Fruit fly (Drosophila melanogaster) whole organism, embryonic: Measurements from ENCODE around the gene CG3529.

ENCODE experiments used
- Asciz ChIP-seq: fragments of 200-800 bp; sonication (Bioruptor generic); optimal IDR thresholded peaks from 2 replicates; lab custom pipeline; 2017; ENCODE audit warnings: missing biosample characterization, mild to moderate bottlenecking, missing genetic modification characterization, missing genetic modification reagents
- Atf3 ChIP-seq: fragments of 200-800 bp; sonication (Bioruptor generic); optimal IDR thresholded peaks from 3 replicates; lab custom pipeline; 2016; ENCODE audit warnings: missing biosample characterization, missing genetic modification characterization
- Bgb ChIP-seq: fragments of 200-800 bp; sonication (Bioruptor generic); IDR thresholded peaks from 2 replicates; pipeline ENCODE4 v1.3.6; 2022; ENCODE audit warnings: missing biosample characterization, missing genetic modification characterization; ENCODE audit not compliant: partially characterized antibody
- CG10147 ChIP-seq: fragments of 200-800 bp; sonication (Bioruptor generic); optimal IDR thresholded peaks from 2 replicates; lab custom pipeline; 2019; ENCODE audit warnings: missing biosample characterization, mild to moderate bottlenecking, missing genetic modification characterization, moderate library complexity
- CG10366 ChIP-seq: fragments of 200-800 bp; sonication (Bioruptor generic); IDR thresholded peaks from 2 replicates; pipeline ENCODE4 v1.3.6; 2022; ENCODE audit warnings: missing biosample characterization, missing genetic modification characterization
- CG11504 ChIP-seq: fragments of 200-800 bp; sonication (Bioruptor generic); optimal IDR thresholded peaks from 3 replicates; lab custom pipeline; 2019; ENCODE audit warnings: missing biosample characterization, mild to moderate bottlenecking, missing genetic modification characterization, moderate library complexity
- CG11723 ChIP-seq: fragments of 200-800 bp; sonication (Bioruptor generic); optimal IDR thresholded peaks from 2 replicates; lab custom pipeline; 2017; ENCODE audit warnings: missing biosample characterization, mild to moderate bottlenecking, missing genetic modification characterization
- CG14710 ChIP-seq: fragments of 200-800 bp; sonication (Bioruptor generic); optimal IDR thresholded peaks from 3 replicates; lab custom pipeline; 2019; ENCODE audit warnings: missing biosample characterization, mild to moderate bottlenecking, missing genetic modification characterization, moderate library complexity
- CG15696 ChIP-seq: fragments of 200-800 bp; sonication (Bioruptor generic); optimal IDR thresholded peaks from 2 replicates; lab custom pipeline; 2019; ENCODE audit warnings: missing biosample characterization, mild to moderate bottlenecking, missing genetic modification characterization, moderate library complexity
- CG1792 ChIP-seq: fragments of 200-800 bp; sonication (Bioruptor generic); optimal IDR thresholded peaks from 2 replicates; lab custom pipeline; 2016; ENCODE audit warnings: missing biosample characterization, missing genetic modification characterization
- CG30431 ChIP-seq: fragments of 200-800 bp; sonication (Bioruptor generic); optimal IDR thresholded peaks from 2 replicates; lab custom pipeline; 2017; ENCODE audit warnings: missing biosample characterization, missing genetic modification characterization
- CG3065 ChIP-seq: fragments of 200-800 bp; sonication (Bioruptor generic); optimal IDR thresholded peaks from 2 replicates; lab custom pipeline; 2016; ENCODE audit warnings: missing biosample characterization, missing genetic modification characterization
- CG32532 ChIP-seq: fragments of 200-800 bp; sonication (Bioruptor generic); IDR thresholded peaks from 2 replicates; pipeline ENCODE4 v1.3.6; 2022; ENCODE audit warnings: missing biosample characterization, missing genetic modification characterization
- CG4404 ChIP-seq: fragments of 200-800 bp; sonication (Bioruptor generic); IDR thresholded peaks from 2 replicates; pipeline ENCODE4 v1.3.6; 2022; ENCODE audit warnings: missing biosample characterization, missing genetic modification characterization
- CG6689 ChIP-seq: fragments of 200-800 bp; sonication (Bioruptor generic); IDR thresholded peaks from 2 replicates; pipeline ENCODE4 v1.3.6; 2022; ENCODE audit warnings: missing biosample characterization, missing genetic modification characterization
- CG7839 ChIP-seq: fragments of 200-800 bp; sonication (Bioruptor generic); optimal IDR thresholded peaks from 3 replicates; lab custom pipeline; 2018; ENCODE audit warnings: missing biosample characterization, mild to moderate bottlenecking, missing genetic modification characterization, moderate library complexity
- CG7963 ChIP-seq: fragments of 200-800 bp; sonication (Bioruptor generic); IDR thresholded peaks from 3 replicates; pipeline ENCODE4 v1.3.6; 2022; ENCODE audit warnings: missing biosample characterization, missing genetic modification characterization; ENCODE audit not compliant: partially characterized antibody
- Camta ChIP-seq: fragments of 200-800 bp; sonication (Bioruptor generic); optimal IDR thresholded peaks from 2 replicates; lab custom pipeline; 2016; ENCODE audit warnings: missing biosample characterization, missing genetic modification characterization
- D19B ChIP-seq: fragments of 200-800 bp; sonication (Bioruptor generic); optimal IDR thresholded peaks from 2 replicates; lab custom pipeline; 2017; ENCODE audit warnings: missing biosample characterization, mild to moderate bottlenecking, missing genetic modification characterization
- Deaf1 ChIP-seq: fragments of 200-800 bp; optimal IDR thresholded peaks from 3 replicates; lab custom pipeline; 2019; ENCODE audit warnings: missing biosample characterization, mild to moderate bottlenecking, missing genetic modification characterization, moderate library complexity
- Dref ChIP-seq: fragments of 200-800 bp; sonication (Bioruptor generic); IDR thresholded peaks from 2 replicates; pipeline ENCODE4 v1.3.6; 2022; ENCODE audit warnings: missing biosample characterization, missing genetic modification characterization
- E2f2 ChIP-seq: fragments of 200-800 bp; sonication (Bioruptor generic); IDR thresholded peaks from 2 replicates; pipeline ENCODE4 v1.3.6; 2022; ENCODE audit warnings: missing biosample characterization, missing genetic modification characterization
- Hmr ChIP-seq: fragments of 200-800 bp; sonication (Bioruptor generic); optimal IDR thresholded peaks from 3 replicates; lab custom pipeline; 2017; ENCODE audit warnings: mild to moderate bottlenecking, missing biosample characterization, missing genetic modification reagents, missing genetic modification characterization
- Hr3 ChIP-seq: fragments of 200-800 bp; sonication (Bioruptor generic); optimal IDR thresholded peaks from 3 replicates; lab custom pipeline; 2016; ENCODE audit warnings: missing biosample characterization, missing genetic modification characterization
- Lhr ChIP-seq: fragments of 200-800 bp; sonication (Bioruptor generic); optimal IDR thresholded peaks from 3 replicates; lab custom pipeline; 2017; ENCODE audit warnings: mild to moderate bottlenecking, missing biosample characterization, missing genetic modification reagents, missing genetic modification characterization
- Lim3 ChIP-seq: fragments of 200-800 bp; sonication (Bioruptor generic); IDR thresholded peaks from 2 replicates; pipeline ENCODE4 v1.3.6; 2022; ENCODE audit warnings: missing biosample characterization, missing genetic modification characterization
- Mad ChIP-seq: fragments of 200-800 bp; sonication (Bioruptor generic); optimal IDR thresholded peaks from 2 replicates; lab custom pipeline; 2016; ENCODE audit warnings: missing biosample characterization, missing genetic modification characterization
- Poxn ChIP-seq: fragments of 200-800 bp; sonication (Bioruptor generic); IDR thresholded peaks from 2 replicates; pipeline ENCODE4 v1.3.6; 2022; ENCODE audit warnings: missing biosample characterization, missing genetic modification characterization
- Rx ChIP-seq: fragments of 200-800 bp; sonication (Bioruptor generic); IDR thresholded peaks from 2 replicates; pipeline ENCODE4 v1.3.6; 2022; ENCODE audit warnings: missing biosample characterization, missing genetic modification characterization
- ara ChIP-seq: fragments of 200-800 bp; sonication (Bioruptor generic); IDR thresholded peaks from 2 replicates; pipeline ENCODE4 v1.3.6; 2022; ENCODE audit warnings: missing biosample characterization, missing genetic modification characterization
- cg ChIP-seq: fragments of 200-800 bp; sonication (Bioruptor generic); optimal IDR thresholded peaks from 3 replicates; lab custom pipeline; 2019; ENCODE audit warnings: missing biosample characterization, mild to moderate bottlenecking, missing genetic modification characterization, moderate library complexity
- corto ChIP-seq: fragments of 200-800 bp; sonication (Bioruptor generic); optimal IDR thresholded peaks from 2 replicates; lab custom pipeline; 2016; ENCODE audit warnings: missing biosample characterization, mild to moderate bottlenecking, missing genetic modification characterization, moderate library complexity
- dan ChIP-seq: fragments of 200-800 bp; sonication (Bioruptor generic); IDR thresholded peaks from 2 replicates; pipeline ENCODE4 v1.3.6; 2022; ENCODE audit warnings: missing biosample characterization, missing genetic modification characterization
- ems ChIP-seq: fragments of 200-800 bp; sonication (Bioruptor generic); optimal IDR thresholded peaks from 3 replicates; lab custom pipeline; 2016; ENCODE audit warnings: missing biosample characterization, missing genetic modification characterization
- fd102C ChIP-seq: fragments of 200-800 bp; sonication (Bioruptor generic); optimal IDR thresholded peaks from 2 replicates; lab custom pipeline; 2018; ENCODE audit warnings: missing biosample characterization, mild to moderate bottlenecking, missing genetic modification characterization, moderate library complexity
- gce ChIP-seq: fragments of 200-800 bp; sonication (Bioruptor generic); IDR thresholded peaks from 3 replicates; pipeline ENCODE4 v1.3.6; 2022; ENCODE audit warnings: missing biosample characterization, missing genetic modification characterization
- hb ChIP-seq: fragments of 200-800 bp; sonication (Bioruptor generic); IDR thresholded peaks from 3 replicates; pipeline ENCODE4 v1.3.6; 2022; ENCODE audit warnings: missing biosample characterization, missing genetic modification characterization; ENCODE audit not compliant: partially characterized antibody
- her ChIP-seq: fragments of 200-800 bp; sonication (Bioruptor generic); optimal IDR thresholded peaks from 2 replicates; lab custom pipeline; 2016; ENCODE audit warnings: missing biosample characterization, missing genetic modification characterization
- hth ChIP-seq: fragments of >200 bp; optimal IDR thresholded peaks from 2 replicates; lab custom pipeline; 2017; ENCODE audit warnings: inconsistent platforms
- insv ChIP-seq, 2 experiments: fragments of 200-800 bp; sonication (Bioruptor generic); optimal IDR thresholded peaks; 3 replicates each; lab custom pipeline; 2016 to 2018; ENCODE audit warnings: missing biosample characterization in 2 of 2, missing genetic modification characterization in 2 of 2
- otp ChIP-seq: fragments of 200-800 bp; sonication (Bioruptor generic); IDR thresholded peaks from 3 replicates; pipeline ENCODE4, ENCODE4 v1.3.6; 2022; ENCODE audit warnings: missing biosample characterization, missing genetic modification characterization
- pfk ChIP-seq: fragments of 200-800 bp; sonication (Bioruptor generic); optimal IDR thresholded peaks from 2 replicates; lab custom pipeline; 2018; ENCODE audit warnings: missing biosample characterization, mild to moderate bottlenecking, missing genetic modification characterization, moderate library complexity
- ssp ChIP-seq: fragments of 200-800 bp; sonication (Bioruptor generic); IDR thresholded peaks from 2 replicates; pipeline ENCODE4 v1.3.6; 2022; ENCODE audit warnings: missing biosample characterization, missing genetic modification characterization
- tap ChIP-seq: fragments of 200-800 bp; optimal IDR thresholded peaks from 3 replicates; lab custom pipeline; 2019; ENCODE audit warnings: missing biosample characterization, mild to moderate bottlenecking, missing genetic modification characterization, moderate library complexity
- tio ChIP-seq: fragments of 200-800 bp; sonication (Bioruptor generic); optimal IDR thresholded peaks from 2 replicates; lab custom pipeline; 2017; ENCODE audit warnings: missing biosample characterization, missing genetic modification characterization, inconsistent platforms
- trh ChIP-seq: fragments of 200-800 bp; sonication (Bioruptor generic); optimal IDR thresholded peaks from 2 replicates; lab custom pipeline; 2016; ENCODE audit warnings: missing biosample characterization, missing genetic modification characterization
- twi ChIP-seq: fragments of 200-800 bp; optimal IDR thresholded peaks from 2 replicates; lab custom pipeline; 2019; ENCODE audit warnings: missing biosample characterization, mild to moderate bottlenecking, missing genetic modification characterization, moderate library complexity
- tx ChIP-seq: fragments of 200-800 bp; sonication (Bioruptor generic); optimal IDR thresholded peaks from 2 replicates; lab custom pipeline; 2016; ENCODE audit warnings: missing biosample characterization, missing genetic modification characterization
- zfh2 ChIP-seq: fragments of 200-800 bp; sonication (Bioruptor generic); optimal IDR thresholded peaks from 2 replicates; lab custom pipeline; 2016; ENCODE audit warnings: missing biosample characterization, missing genetic modification characterization

The CG3529 gene

dm6 chr3L:9429665-9430607 lies 16.7 kb upstream of the CG3529 start, which contains the start of the genes RpS17 and MTF-1 (continued):
- peak; percentile 17 for TF ChIP-seq Hr3 (GFP tag; lab: Kevin White, UChicago)
- peak; percentile 41 for TF ChIP-seq Atf3 (GFP tag; lab: Kevin White, UChicago)
- TF ChIP-seq hth (lab: Kevin White, UChicago), result no peak
- no peak for TF ChIP-seq hb (GFP tag; lab: Robert Waterston, UW)
- TF ChIP-seq Camta (GFP tag; lab: Kevin White, UChicago), result peak; percentile 57
- TF ChIP-seq CG7839 (tag; lab: Kevin White, UChicago), result peak; percentile 37
- TF ChIP-seq Mad (GFP tag; lab: Kevin White, UChicago), result peak; percentile 10
- no peak for TF ChIP-seq CG10147 (GFP tag; lab: Kevin White, UChicago)
- peak; percentile 46; the same call in 1 of the 3 replicates for TF ChIP-seq otp
- TF ChIP-seq dan (GFP tag; lab: Robert Waterston, UW), result no peak
- TF ChIP-seq CG14710 (tag; lab: Kevin White, UChicago), result peak; percentile 58
- TF ChIP-seq E2f2 (GFP tag; lab: Robert Waterston, UW), result peak; percentile 32; the same call in 1 of the 2 replicates
- TF ChIP-seq CG15696 (tag; lab: Kevin White, UChicago), result no peak
- peak; percentile 26 for TF ChIP-seq tap (tag; lab: Kevin White, UChicago)
- TF ChIP-seq Bgb, result no peak
- peak; percentile 45 for TF ChIP-seq Asciz (GFP tag; lab: Kevin White, UChicago)
- peak; percentile 29 for TF ChIP-seq zfh2 (GFP tag; lab: Kevin White, UChicago)
- peak; percentile 72 for TF ChIP-seq Lhr (GFP tag; lab: Kevin White, UChicago)
- TF ChIP-seq Hmr (GFP tag; lab: Kevin White, UChicago), result peak; percentile 66
- peak; percentile 34 for TF ChIP-seq CG11504 (tag; lab: Kevin White, UChicago)
- TF ChIP-seq trh (GFP tag; lab: Kevin White, UChicago), result no peak
- TF ChIP-seq D19B, result no peak
- TF ChIP-seq tio, result peak; percentile 47
- TF ChIP-seq Poxn (GFP tag; lab: Robert Waterston, UW), result no peak
- TF ChIP-seq gce (GFP tag; lab: Robert Waterston, UW), result peak; percentile 51; the same call in 1 of the 3 replicates
- peak; percentile 12 for TF ChIP-seq CG30431 (GFP tag; lab: Kevin White, UChicago)
- TF ChIP-seq her (GFP tag; lab: Kevin White, UChicago), result no peak
- TF ChIP-seq CG10366, result peak; percentile 37
- no peak for TF ChIP-seq ems (GFP tag; lab: Kevin White, UChicago)
- no peak for TF ChIP-seq fd102C (GFP tag; lab: Kevin White, UChicago)
- peak; percentile 26 for TF ChIP-seq CG11723 (GFP tag; lab: Kevin White, UChicago)
- peak; percentile 9; the same call in 1 of the 2 replicates for TF ChIP-seq Dref (GFP tag; lab: Robert Waterston, UW)
- TF ChIP-seq insv (GFP tag; optimal IDR thresholded peaks at IDR 0.05; lab: Kevin White, UChicago), result peak in 1 of 2 experiments; percentile 27
- TF ChIP-seq Deaf1 (tag; lab: Kevin White, UChicago), result peak; percentile 10
- peak; percentile 66 for TF ChIP-seq CG32532
- peak; percentile 14 for TF ChIP-seq cg (GFP tag; lab: Kevin White, UChicago)
- no peak for TF ChIP-seq twi (tag; lab: Kevin White, UChicago)
- no peak for TF ChIP-seq CG6689 (GFP tag; lab: Robert Waterston, UW)
- no peak for TF ChIP-seq CG4404 (GFP tag; lab: Robert Waterston, UW)
- TF ChIP-seq CG3065, result no peak
- TF ChIP-seq ssp, result no peak
- TF ChIP-seq pfk (GFP tag; lab: Kevin White, UChicago), result peak; percentile 23
- no peak for TF ChIP-seq ara
- TF ChIP-seq tx (GFP tag; lab: Kevin White, UChicago), result no peak
- TF ChIP-seq CG7963, result no peak
- TF ChIP-seq corto, result no peak
- no peak for TF ChIP-seq Lim3 (GFP tag; lab: Robert Waterston, UW)
- TF ChIP-seq CG1792 (GFP tag; lab: Kevin White, UChicago), result no peak
- TF ChIP-seq Rx (GFP tag; lab: Robert Waterston, UW), result 0 out of 2 replicates have a peak, but pooled peaks have one; percentile 22
